Worm (Caenorhabditis elegans) whole organism, L2 larva: ENCODE results near the gene F15B10.3.

ENCODE experiments used
- ama-1 ChIP-seq: fragments of 150-350 bp; optimal IDR thresholded peaks from 2 replicates; lab custom pipeline; 2018; ENCODE audit warnings: inconsistent platforms
- ceh-82 ChIP-seq: fragments of 150-350 bp; optimal IDR thresholded peaks from 2 replicates; lab custom pipeline; 2014; ENCODE audit warnings: missing biosample characterization, missing genetic modification characterization
- elt-1 ChIP-seq: fragments of 150-350 bp; optimal IDR thresholded peaks from 2 replicates; lab custom pipeline; 2014; ENCODE audit warnings: missing biosample characterization, missing genetic modification characterization
- lsy-2 ChIP-seq, 2 experiments: fragments of 150-350 bp in 1 of 2; sonication (generic microtip) in 1 of 2; optimal IDR thresholded peaks; 2 replicates each; lab custom pipeline; 2014 to 2017; ENCODE audit warnings: missing biosample characterization in 2 of 2, missing genetic modification characterization in 2 of 2
- mab-5 ChIP-seq: fragments of 150-350 bp; optimal IDR thresholded peaks from 2 replicates; lab custom pipeline; 2014; ENCODE audit warnings: missing biosample characterization, missing genetic modification characterization
- nhr-12 ChIP-seq: fragments of 150-350 bp; optimal IDR thresholded peaks from 2 replicates; lab custom pipeline; 2014; ENCODE audit warnings: missing biosample characterization, missing genetic modification characterization
- nhr-237 ChIP-seq: fragments of 150-350 bp; optimal IDR thresholded peaks from 2 replicates; lab custom pipeline; 2014; ENCODE audit warnings: missing biosample characterization, missing genetic modification characterization
- sem-4 ChIP-seq: fragments of 150-350 bp; optimal IDR thresholded peaks from 2 replicates; lab custom pipeline; 2014; ENCODE audit warnings: missing biosample characterization, missing genetic modification reagents, missing genetic modification characterization
- sma-3 ChIP-seq: sonication (generic microtip); optimal IDR thresholded peaks from 2 replicates; lab custom pipeline; 2016; ENCODE audit warnings: missing genetic modification reagents, missing genetic modification characterization, missing compliant biosample characterization
- snpc-4 ChIP-seq: fragments of 150-350 bp; optimal IDR thresholded peaks from 2 replicates; lab custom pipeline; 2014; ENCODE audit warnings: missing biosample characterization, missing genetic modification characterization

DNA sequence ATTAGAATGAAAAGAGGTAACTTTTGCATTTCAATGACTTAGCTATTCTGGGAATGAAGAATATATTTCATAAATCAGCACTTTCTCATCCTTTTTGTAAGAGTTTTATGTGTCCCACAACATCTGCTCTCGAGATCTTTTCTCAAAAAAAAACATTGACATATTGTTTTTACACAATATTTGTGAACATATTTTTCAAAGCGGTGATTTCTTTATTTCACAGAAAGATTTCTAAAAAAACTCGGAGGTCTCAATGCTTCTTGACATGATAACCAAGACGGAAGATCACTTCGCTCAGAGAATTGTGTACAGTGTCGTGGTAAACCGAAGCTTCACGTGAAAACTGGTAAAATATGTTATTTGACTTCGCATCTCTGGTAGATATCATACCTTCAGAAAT, 6.6 kb upstream of the F15B10.3 start, which contains the start of gene F38A5.22:
- TF ChIP-seq ama-1 (no peak), snpc-4 (no peak), nhr-237 (tag; lab: Kevin White, UChicago) (no peak), sma-3 (GFP tag; lab: Kevin White, UChicago) (no peak), lsy-2 (tag; optimal IDR thresholded peaks at IDR 0.05; lab: Kevin White, UChicago) (no peak), ceh-82 (tag; lab: Kevin White, UChicago) (no peak), nhr-12 (no peak), mab-5 (tag; lab: Kevin White, UChicago) (no peak), elt-1 (tag; lab: Kevin White, UChicago) (no peak), sem-4 (no peak)
